Worm (Caenorhabditis elegans): ENCODE measurements around the gene wdr-5.1.

DNA sequence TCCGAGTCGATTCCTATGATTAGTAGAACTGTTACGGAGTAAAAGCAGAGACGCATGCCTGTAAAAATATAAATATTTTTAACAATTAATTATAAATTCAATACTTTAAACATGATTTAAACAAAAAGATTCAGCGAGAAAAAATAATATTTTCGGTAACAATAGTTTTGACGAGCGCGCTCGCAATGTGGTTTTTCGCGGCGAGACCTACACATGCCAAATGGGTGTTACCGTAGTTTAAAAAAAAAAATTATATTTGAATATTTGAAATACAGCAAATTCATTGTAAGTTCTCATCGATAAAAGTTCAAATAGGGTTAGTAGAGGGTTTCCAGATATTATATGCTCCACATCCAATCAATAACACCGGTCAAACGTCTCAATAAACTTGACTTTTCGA, 21.4 kb downstream of the wdr-5.1 start, which contains the start of gene gldi-5:
- TF ChIP-seq aly-2 (tag; optimal IDR thresholded peaks at IDR 0.05): no peak
- TF ChIP-seq daf-8 (GFP tag; IDR thresholded peaks at IDR 0.05): no peak
- no peak for TF ChIP-seq lin-39 (tag; optimal IDR thresholded peaks at IDR 0.05)
- TF ChIP-seq F44E2.7 (GFP tag; IDR thresholded peaks at IDR 0.05): no peak
- no peak for TF ChIP-seq ceh-32 (tag; optimal IDR thresholded peaks at IDR 0.05; ENCODE audit: poor library complexity)
